Fruit fly (Drosophila melanogaster) whole organism: ENCODE results near the gene CG17597.

ENCODE experiments used
- CG8478 ChIP-seq: fragments of >200 bp; optimal IDR thresholded peaks from 2 replicates; lab custom pipeline; 2018; ENCODE audit warnings: inconsistent platforms
- Dll ChIP-seq: fragments of >200 bp; optimal IDR thresholded peaks from 2 replicates; lab custom pipeline; 2017
- EcR ChIP-seq, 2 experiments: fragments of >200 bp; optimal IDR thresholded peaks; 2 replicates each; lab custom pipeline; 2017; ENCODE audit warnings: missing biosample characterization in 2 of 2, missing genetic modification characterization in 2 of 2, missing genetic modification reagents in 2 of 2
- pan ChIP-seq: fragments of >200 bp; optimal IDR thresholded peaks from 2 replicates; lab custom pipeline; 2017
- psq ChIP-seq: fragments of >200 bp; optimal IDR thresholded peaks from 2 replicates; lab custom pipeline; 2017
- usp ChIP-seq: fragments of >200 bp; optimal IDR thresholded peaks from 2 replicates; lab custom pipeline; 2017; ENCODE audit warnings: missing biosample characterization, missing genetic modification characterization, mixed read lengths

CG17597 gene

DNA sequence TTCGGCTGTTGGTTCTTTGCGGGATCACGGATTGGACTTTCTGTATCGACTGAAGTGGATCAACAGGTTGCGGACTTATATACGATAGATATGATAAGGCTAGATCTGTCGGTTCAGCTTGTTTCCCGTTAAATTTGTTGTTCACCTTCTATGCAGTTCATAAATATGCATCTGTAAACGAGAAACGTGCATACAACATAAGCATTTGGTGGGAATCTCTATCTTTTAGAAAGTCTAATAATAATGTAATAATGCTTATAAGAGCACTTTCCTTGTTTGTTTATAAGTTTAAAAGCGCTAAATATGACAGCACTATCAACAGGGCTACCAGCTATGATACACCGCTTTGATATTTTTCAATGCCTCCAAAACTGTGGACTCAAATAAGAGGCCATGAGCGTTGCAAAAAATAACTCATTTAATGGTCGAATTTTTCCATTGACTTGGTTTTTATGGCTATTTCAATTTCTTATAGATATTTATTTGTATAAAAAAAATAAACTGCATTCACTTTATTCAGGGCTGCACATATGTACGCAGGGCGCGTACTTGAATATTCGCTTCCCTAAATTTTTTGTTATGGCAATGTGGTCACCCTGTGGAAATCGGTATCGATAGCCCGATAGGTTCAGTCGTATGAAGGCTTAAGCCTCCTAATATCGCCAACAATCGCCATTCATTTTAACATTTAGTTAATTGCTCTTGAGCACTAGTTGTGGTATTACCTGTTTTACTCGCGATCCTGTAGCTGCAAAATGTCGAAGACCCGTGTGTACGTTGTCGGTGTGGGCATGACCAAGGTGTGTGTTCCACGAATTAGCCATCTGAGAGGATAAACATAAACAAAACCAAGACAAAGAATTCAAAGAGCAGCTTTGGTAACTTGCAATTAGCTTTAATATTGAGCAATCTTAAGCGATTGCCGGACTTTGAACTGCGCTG lies at the start of gene CG17597, which contains the start of gene ScpX:
TSS of gene CG17597 (minus strand) at position 567 of the 942 bp plus-strand sequence.
TSS of gene ScpX (plus strand) at position 643 of the 942 bp plus-strand sequence.
- TF ChIP-seq usp (GFP tag; lab: Kevin White, UChicago) (no peak), psq (no peak), CG8478 (no peak), Dll (lab: Kevin White, UChicago) (no peak), EcR (GFP tag; optimal IDR thresholded peaks at IDR 0.05; lab: Kevin White, UChicago) (no peak), pan (lab: Kevin White, UChicago) (no peak)

DNA sequence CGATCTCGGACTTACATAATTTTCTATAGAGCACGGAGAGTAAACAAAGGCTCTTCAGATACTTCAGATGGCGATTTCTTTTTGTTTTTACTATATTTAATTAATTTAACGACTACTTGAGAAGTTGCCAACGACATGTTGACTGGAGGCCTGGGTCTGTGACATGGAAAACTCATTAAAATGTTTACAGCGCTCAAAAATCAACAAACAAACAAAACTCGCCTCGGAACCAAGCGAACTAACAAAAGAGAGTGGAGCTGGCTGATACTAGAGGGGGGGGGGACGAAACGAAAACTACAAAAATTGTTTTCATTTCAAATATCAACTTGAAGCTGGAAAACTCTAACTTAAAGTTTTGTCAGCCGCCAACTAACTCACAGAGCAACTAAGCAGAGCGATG lies 47.5 kb upstream of the CG17597 start:
- no peak for TF ChIP-seq pan (lab: Kevin White, UChicago)
- TF ChIP-seq psq, result no peak
- TF ChIP-seq usp (GFP tag; lab: Kevin White, UChicago), result no peak
- no peak for TF ChIP-seq Dll (lab: Kevin White, UChicago)
- no peak for TF ChIP-seq EcR (GFP tag; optimal IDR thresholded peaks at IDR 0.05; lab: Kevin White, UChicago)
- no peak for TF ChIP-seq CG8478

DNA sequence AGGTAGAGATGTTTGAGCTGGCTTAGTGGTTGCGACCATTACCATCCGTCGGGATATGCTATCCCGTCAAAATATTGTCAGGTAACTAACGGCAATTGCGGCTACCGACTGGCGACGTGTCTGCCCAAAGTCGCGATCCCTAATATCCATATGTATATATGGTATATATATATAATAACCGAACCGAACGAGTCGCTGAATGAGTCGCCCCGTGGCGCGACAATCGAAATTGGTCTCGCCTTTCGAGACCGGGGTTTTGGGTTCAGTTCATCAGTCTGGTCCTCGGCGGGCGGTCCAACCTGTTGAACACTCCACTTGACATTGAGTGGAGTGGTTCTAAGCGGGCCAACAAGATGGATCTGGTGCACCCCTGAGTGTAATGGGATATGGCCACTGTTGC lies 44.3 kb upstream of the CG17597 start:
- TF ChIP-seq usp (GFP tag; lab: Kevin White, UChicago), result no peak
- peak; percentile 22 for TF ChIP-seq Dll (lab: Kevin White, UChicago)

- no peak for TF ChIP-seq pan (lab: Kevin White, UChicago)
- TF ChIP-seq CG8478, result no peak
- TF ChIP-seq EcR (GFP tag; optimal IDR thresholded peaks at IDR 0.05; lab: Kevin White, UChicago), result no peak
- no peak for TF ChIP-seq psq
- no peak for TF ChIP-seq Dll (lab: Kevin White, UChicago)
- no peak for TF ChIP-seq usp (GFP tag; lab: Kevin White, UChicago)
Observed at dm6 chr2L:18871822-18872221, 40.9 kb upstream of the CG17597 start.

dm6 chr2L:18867815-18868214 lies 36.9 kb upstream of the CG17597 start:
- TF ChIP-seq EcR (GFP tag; optimal IDR thresholded peaks at IDR 0.05; lab: Kevin White, UChicago) (no peak), usp (GFP tag; lab: Kevin White, UChicago) (no peak), pan (lab: Kevin White, UChicago) (no peak), CG8478 (no peak), Dll (lab: Kevin White, UChicago) (no peak), psq (no peak)

DNA sequence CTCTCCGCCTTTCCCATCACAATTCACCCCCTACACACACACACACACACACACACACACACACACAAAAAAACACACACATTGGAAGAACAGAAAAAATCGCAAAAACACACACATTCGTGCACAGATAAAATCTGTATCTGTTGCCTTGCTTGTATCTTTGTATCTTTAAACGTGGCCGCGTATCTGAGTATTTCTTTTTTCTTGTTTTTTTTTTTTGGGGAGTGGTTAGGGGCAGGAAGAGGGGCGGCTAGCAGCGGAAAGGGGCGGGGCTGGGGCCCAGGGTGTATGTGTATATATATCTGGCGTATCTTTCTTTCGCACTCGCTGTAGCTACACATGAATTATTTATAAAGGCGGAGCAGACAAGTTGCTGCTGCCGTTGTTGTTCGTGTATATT lies 35.6 kb upstream of the CG17597 start:
- TF ChIP-seq psq, result no peak
- no peak for TF ChIP-seq CG8478
- TF ChIP-seq pan (lab: Kevin White, UChicago), result no peak
- no peak for TF ChIP-seq usp (GFP tag; lab: Kevin White, UChicago)
- TF ChIP-seq Dll (lab: Kevin White, UChicago), result no peak
- TF ChIP-seq EcR (GFP tag; optimal IDR thresholded peaks at IDR 0.05; lab: Kevin White, UChicago), result no peak

- TF ChIP-seq usp (GFP tag; lab: Kevin White, UChicago) (no peak), EcR (GFP tag; optimal IDR thresholded peaks at IDR 0.05; lab: Kevin White, UChicago) (no peak), psq (no peak), CG8478 (no peak), Dll (lab: Kevin White, UChicago) (no peak), pan (lab: Kevin White, UChicago) (no peak)
Observed at dm6 chr2L:18864981-18865380, 34.0 kb upstream of the CG17597 start.

dm6 chr2L:18864093-18864492 lies 33.1 kb upstream of the CG17597 start:
- TF ChIP-seq usp (GFP tag; lab: Kevin White, UChicago), result no peak

DNA sequence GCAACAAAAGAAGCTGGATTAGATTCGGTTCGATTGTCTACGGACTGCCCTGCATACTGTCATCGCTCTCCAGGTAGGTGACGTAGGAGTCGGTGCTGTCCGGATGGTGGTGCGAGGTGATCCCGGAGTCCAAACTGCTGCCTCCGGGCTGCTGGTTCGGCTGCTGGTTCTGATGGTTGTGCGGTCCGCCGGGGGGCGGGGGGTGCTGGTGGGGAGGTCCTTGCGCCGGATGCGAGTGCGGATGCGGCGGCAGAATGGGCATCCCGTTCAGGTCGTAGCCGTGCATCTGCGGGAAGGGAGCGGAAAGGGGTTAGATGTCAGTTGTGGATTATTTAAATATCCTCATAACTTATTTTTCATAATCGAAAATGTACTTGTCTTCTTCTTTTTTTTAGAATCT lies 30.0 kb upstream of the CG17597 start:
- TF ChIP-seq CG8478, result no peak
- no peak for TF ChIP-seq pan (lab: Kevin White, UChicago)
- no peak for TF ChIP-seq psq
- TF ChIP-seq EcR (GFP tag; optimal IDR thresholded peaks at IDR 0.05; lab: Kevin White, UChicago), result no peak
- no peak for TF ChIP-seq usp (GFP tag; lab: Kevin White, UChicago)
- TF ChIP-seq Dll (lab: Kevin White, UChicago), result no peak

DNA sequence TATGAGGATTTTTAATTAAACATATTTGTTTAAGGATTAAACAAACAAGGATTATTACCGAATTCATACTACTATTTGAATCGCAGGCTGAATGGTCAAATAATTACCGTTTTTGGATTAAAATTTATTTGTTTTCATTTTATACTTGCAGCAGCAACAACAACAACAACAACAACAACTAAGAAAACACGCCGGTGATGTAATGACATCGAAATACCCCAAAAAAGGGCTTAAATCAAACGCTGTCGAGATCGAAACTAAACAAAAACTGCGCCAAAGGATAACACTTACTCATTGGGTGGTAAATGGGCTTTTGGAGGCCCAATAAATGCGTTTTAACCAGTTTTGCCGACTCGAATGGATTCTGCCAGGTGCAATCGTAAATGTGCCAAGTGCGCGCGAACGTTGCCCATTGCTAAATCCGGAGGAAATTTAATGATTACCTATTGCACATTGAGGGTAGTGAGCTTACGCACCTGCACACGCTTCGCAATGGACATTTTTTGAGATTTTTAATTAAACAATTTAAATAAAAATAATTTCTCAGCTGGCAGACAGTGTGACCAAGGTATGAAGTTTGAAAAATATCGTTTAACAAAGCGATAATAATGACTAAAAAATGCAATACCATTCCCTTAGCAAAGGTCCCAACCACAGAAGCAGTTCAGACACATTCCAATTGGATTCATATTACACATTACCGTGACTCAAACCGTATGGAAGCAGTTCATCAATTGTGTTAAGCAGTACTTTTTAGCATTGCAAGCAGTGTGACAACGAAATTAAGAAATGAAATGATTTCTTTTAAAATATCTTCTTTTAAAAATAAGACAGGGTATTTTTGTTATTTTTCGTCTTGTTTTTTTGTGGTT lies 27.9 kb upstream of the CG17597 start, which contains the start of the genes CG10602 and mRpL13:
TSS of gene CG10602 (minus strand) at position 588 of the 872 bp plus-strand sequence.
TSS of gene mRpL13 (minus strand) at position 588 of the 872 bp plus-strand sequence.
- TF ChIP-seq usp (GFP tag; lab: Kevin White, UChicago), result no peak
- TF ChIP-seq Dll (lab: Kevin White, UChicago), result no peak

DNA sequence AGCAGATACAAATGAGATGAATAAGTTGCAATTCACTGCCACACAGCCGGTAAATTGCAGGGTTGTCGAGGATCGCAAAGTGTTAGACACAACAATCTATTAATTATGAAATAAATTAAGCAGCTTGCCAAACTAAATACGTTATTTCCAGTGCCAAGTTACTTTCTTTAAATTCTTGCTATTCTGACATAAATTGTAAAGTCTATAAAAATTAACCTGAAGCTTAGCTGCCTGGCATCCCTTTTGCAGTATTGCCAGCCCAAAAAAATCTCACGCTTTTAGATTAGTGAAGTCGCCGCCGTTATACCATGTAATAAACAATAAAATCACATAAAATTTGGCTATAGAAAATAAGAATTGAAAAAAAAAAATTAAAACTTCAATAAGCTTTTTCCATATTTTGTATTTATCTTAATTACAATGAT lies 26.7 kb upstream of the CG17597 start:
- TF ChIP-seq usp (GFP tag; lab: Kevin White, UChicago) (no peak), pan (lab: Kevin White, UChicago) (peak; percentile 81)

DNA sequence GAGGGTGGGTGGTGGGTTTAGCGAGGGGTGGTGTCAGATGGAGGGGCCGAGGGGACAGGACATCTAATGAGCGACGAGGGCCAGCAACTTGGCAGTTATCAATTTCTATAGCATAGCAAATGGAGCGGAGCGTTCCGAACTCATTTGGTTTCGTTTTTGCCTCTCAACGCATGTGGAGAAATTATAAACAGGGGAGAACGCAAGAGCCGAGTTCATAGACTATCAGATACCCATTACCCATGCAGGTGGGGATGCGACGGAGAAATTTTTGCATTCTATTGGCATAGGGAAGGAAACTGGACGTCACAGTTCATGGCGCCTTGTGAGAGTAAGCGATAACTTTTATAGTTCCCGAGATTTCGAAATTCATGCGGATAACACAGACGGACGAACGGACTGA lies 21.3 kb upstream of the CG17597 start:
- no peak for TF ChIP-seq EcR (GFP tag; optimal IDR thresholded peaks at IDR 0.05; lab: Kevin White, UChicago)
- TF ChIP-seq usp (GFP tag; lab: Kevin White, UChicago), result no peak
- no peak for TF ChIP-seq CG8478
- TF ChIP-seq psq, result no peak
- TF ChIP-seq pan (lab: Kevin White, UChicago), result no peak
- TF ChIP-seq Dll (lab: Kevin White, UChicago), result no peak
